Worm (Caenorhabditis elegans) whole organism, young adult: ENCODE results near the gene ztf-20.

Experiments
- cebp-1 ChIP-seq, 2 experiments: fragments of 200-800 bp in 1 of 2; sonication (Bioruptor generic) in 1 of 2; sonication (generic microtip) in 1 of 2; IDR thresholded peaks in 1 of 2; optimal IDR thresholded peaks in 1 of 2; 2 replicates each; pipeline versions ENCODE4 v1.3.6 to Lab custom; 2017 to 2022; ENCODE audit warnings: missing compliant biosample characterization in 2 of 2, missing genetic modification characterization in 2 of 2, mild to moderate bottlenecking in 1 of 2, missing genetic modification reagents in 1 of 2, moderate library complexity in 1 of 2
- dpl-1 ChIP-seq: fragments of 150-350 bp; optimal IDR thresholded peaks from 2 replicates; lab custom pipeline; 2014; ENCODE audit warnings: missing biosample characterization, missing genetic modification reagents, missing genetic modification characterization
- efl-1 ChIP-seq: fragments of 150-350 bp; optimal IDR thresholded peaks from 2 replicates; lab custom pipeline; 2014; ENCODE audit warnings: missing biosample characterization, missing genetic modification reagents, missing genetic modification characterization
- lin-35 ChIP-seq, 3 experiments: fragments of 150-350 bp in 2 of 3; sonication (generic microtip) in 1 of 3; optimal IDR thresholded peaks; 2 replicates each; lab custom pipeline; 2014 to 2018; ENCODE audit warnings: missing biosample characterization in 3 of 3, missing genetic modification characterization in 3 of 3, missing genetic modification reagents in 3 of 3
- repo-1 ChIP-seq: sonication (generic microtip); optimal IDR thresholded peaks from 2 replicates; lab custom pipeline; 2017; ENCODE audit warnings: mild to moderate bottlenecking, missing genetic modification characterization, missing compliant biosample characterization
- snpc-4 ChIP-seq, 5 experiments: fragments of 150-350 bp in 1 of 5; sonication (generic microtip) in 4 of 5; optimal IDR thresholded peaks; 2 replicates each; lab custom pipeline; 2014 to 2018; ENCODE audit warnings: missing genetic modification characterization in 5 of 5, missing biosample characterization in 3 of 5, antibody characterized with exemption in 2 of 5, mild to moderate bottlenecking in 2 of 5, missing compliant biosample characterization in 2 of 5, missing genotype in 2 of 5, moderate library complexity in 2 of 5, missing genetic modification reagents in 1 of 5
- tlf-1 ChIP-seq: fragments of 200-800 bp; sonication (Bioruptor generic); optimal IDR thresholded peaks from 2 replicates; lab custom pipeline; 2018; ENCODE audit warnings: mild to moderate bottlenecking, missing genetic modification characterization, missing compliant biosample characterization

DNA sequence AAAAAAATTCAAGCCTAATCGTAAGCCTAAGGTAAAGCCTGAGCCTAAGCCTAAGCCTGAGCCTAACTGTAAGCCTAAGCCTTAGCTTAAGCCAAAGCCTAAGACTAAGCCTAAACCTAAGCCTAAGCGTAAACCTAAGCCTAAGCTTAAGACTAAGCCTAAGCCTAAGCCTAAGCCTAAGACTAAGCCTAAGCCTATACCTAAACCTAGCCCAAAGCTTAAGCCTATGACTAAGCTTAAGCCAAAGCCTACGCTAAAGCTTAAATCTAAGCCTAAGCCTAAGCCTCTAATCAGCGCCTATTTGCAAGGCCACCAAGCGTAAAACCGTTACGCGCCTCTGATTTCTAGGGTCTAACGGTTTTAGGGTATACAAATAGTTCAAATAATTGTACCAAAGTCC, 50.3 kb downstream of the ztf-20 start:
- TF ChIP-seq dpl-1 (GFP tag; lab: Kevin White, UChicago) (no peak), tlf-1 (GFP tag; lab: Kevin White, UChicago) (no peak), cebp-1 (GFP tag; IDR thresholded peaks at IDR 0.05; lab: Robert Waterston, UW) (no peak), cebp-1 (tag; optimal IDR thresholded peaks at IDR 0.05; lab: Kevin White, UChicago) (no peak), repo-1 (tag; lab: Kevin White, UChicago) (no peak), snpc-4 (GFP tag; optimal IDR thresholded peaks at IDR 0.05; lab: Kevin White, UChicago) (no peak), snpc-4 (tag; optimal IDR thresholded peaks at IDR 0.05; lab: Kevin White, UChicago) (no peak), efl-1 (GFP tag; lab: Kevin White, UChicago) (no peak), lin-35 (GFP tag; optimal IDR thresholded peaks at IDR 0.05; lab: Kevin White, UChicago) (no peak)
